Fruit fly (Drosophila melanogaster): Measurements from ENCODE around the gene CG43145.
A peak's percentile ranks its signal among the peaks of the same experiment; 100 is the strongest.

Gene CG43145

DNA sequence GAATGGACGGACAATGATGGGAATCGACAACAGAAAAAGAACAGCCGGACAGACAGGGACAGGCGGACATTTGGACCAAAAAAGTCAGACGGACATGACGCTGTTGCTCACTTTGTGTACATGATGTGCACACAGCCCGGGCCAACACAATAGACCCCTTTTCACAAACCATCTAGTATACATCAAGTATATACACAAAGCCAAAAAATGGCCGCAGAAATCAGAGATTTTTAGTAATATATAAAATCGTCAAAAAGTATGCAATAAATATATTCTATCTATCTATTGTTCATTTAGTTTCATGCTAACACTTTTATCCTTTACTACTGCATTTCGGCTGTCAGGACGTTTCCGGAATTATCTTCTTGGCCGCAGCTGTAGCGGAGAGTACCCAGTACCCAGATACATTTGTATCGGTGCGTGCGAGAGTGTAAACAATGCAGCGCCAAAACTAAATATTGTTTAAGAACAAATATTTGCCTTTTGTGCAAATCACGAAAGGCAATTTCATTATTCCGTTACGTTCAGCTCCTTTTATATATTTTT lies 17.9 kb downstream of the CG43145 start (continued):
- no peak for TF ChIP-seq Hmx (GFP tag; optimal IDR thresholded peaks at IDR 0.05)
- TF ChIP-seq ind (GFP tag; optimal IDR thresholded peaks at IDR 0.05), result peak; percentile 9
- TF ChIP-seq CG13424 (tag; optimal IDR thresholded peaks at IDR 0.05), result peak; percentile 31
- TF ChIP-seq CG15514 (GFP tag; optimal IDR thresholded peaks at IDR 0.05), result peak; percentile 1
- peak; percentile 17 for TF ChIP-seq cwo (GFP tag; optimal IDR thresholded peaks at IDR 0.05)
- TF ChIP-seq BtbVII (GFP tag; optimal IDR thresholded peaks at IDR 0.05), result peak; percentile 36
- TF ChIP-seq CG30403 (GFP tag; optimal IDR thresholded peaks at IDR 0.05), result peak; percentile 13
- TF ChIP-seq CG17359 (tag; optimal IDR thresholded peaks at IDR 0.05), result peak; percentile 39
- TF ChIP-seq CG10274 (GFP tag; optimal IDR thresholded peaks at IDR 0.05), result no peak
- no peak for TF ChIP-seq shn (GFP tag; optimal IDR thresholded peaks at IDR 0.05)
- peak; percentile 57 for TF ChIP-seq CG18599 (GFP tag; optimal IDR thresholded peaks at IDR 0.05)
- TF ChIP-seq Fer3 (tag; optimal IDR thresholded peaks at IDR 0.05), result peak; percentile 27
- peak; percentile 29 for TF ChIP-seq CG6813 (GFP tag; optimal IDR thresholded peaks at IDR 0.05)
- TF ChIP-seq dmrt99B (tag; optimal IDR thresholded peaks at IDR 0.05), result peak; percentile 58
- peak; percentile 30 for TF ChIP-seq sug (tag; optimal IDR thresholded peaks at IDR 0.05)
- TF ChIP-seq HHEX (GFP tag; optimal IDR thresholded peaks at IDR 0.05), result peak; percentile 30
- no peak for TF ChIP-seq kni (GFP tag; optimal IDR thresholded peaks at IDR 0.05)
- TF ChIP-seq cg (GFP tag; optimal IDR thresholded peaks at IDR 0.05), result no peak
- TF ChIP-seq Ptx1 (GFP tag; IDR thresholded peaks at IDR 0.05), result peak; percentile 37; the same call in 1 of the 2 replicates
- peak; percentile 7 for TF ChIP-seq Ssrp (tag; optimal IDR thresholded peaks at IDR 0.05)
- no peak for TF ChIP-seq dan (GFP tag; IDR thresholded peaks at IDR 0.05)
- TF ChIP-seq zf30C (GFP tag; optimal IDR thresholded peaks at IDR 0.05), result no peak
- no peak for TF ChIP-seq CG34422 (GFP tag; IDR thresholded peaks at IDR 0.05)
- no peak; the same call in 1 of the 2 replicates for TF ChIP-seq ara (GFP tag; IDR thresholded peaks at IDR 0.05)
- peak; percentile 53 for TF ChIP-seq Meics (GFP tag; optimal IDR thresholded peaks at IDR 0.05)
- TF ChIP-seq CG10654 (GFP tag; optimal IDR thresholded peaks at IDR 0.05), result peak; percentile 8
- peak; percentile 36 for TF ChIP-seq CG4424 (GFP tag; optimal IDR thresholded peaks at IDR 0.05)
- peak; percentile 41; the same call in 1 of the 2 replicates for TF ChIP-seq lmd (GFP tag; IDR thresholded peaks at IDR 0.05)
- no peak for TF ChIP-seq klu (GFP tag; IDR thresholded peaks at IDR 0.05)
- no peak for TF ChIP-seq gcm2 (GFP tag; optimal IDR thresholded peaks at IDR 0.05)
- no peak for TF ChIP-seq Dfd (GFP tag; optimal IDR thresholded peaks at IDR 0.05)
- TF ChIP-seq org-1 (GFP tag; optimal IDR thresholded peaks at IDR 0.05), result peak; percentile 0
- TF ChIP-seq CG1024 (GFP tag; IDR thresholded peaks at IDR 0.05), result 0 out of 2 replicates have a peak, but pooled peaks have one; percentile 14
- TF ChIP-seq CG3281 (GFP tag; optimal IDR thresholded peaks at IDR 0.05), result peak; percentile 59
- no peak for TF ChIP-seq CG10209 (GFP tag; optimal IDR thresholded peaks at IDR 0.05)
- TF ChIP-seq fd96Cb (tag; optimal IDR thresholded peaks at IDR 0.05), result peak; percentile 26
- no peak for TF ChIP-seq Scr (GFP tag; IDR thresholded peaks at IDR 0.05; ENCODE audit: partially characterized antibody)
- TF ChIP-seq cato (GFP tag; optimal IDR thresholded peaks at IDR 0.05; ENCODE audit: borderline replicate concordance), result no peak
- no peak for TF ChIP-seq HmgZ (tag; optimal IDR thresholded peaks at IDR 0.05)
- peak; percentile 22; the same call in 1 of the 3 replicates for TF ChIP-seq dysf (GFP tag; IDR thresholded peaks at IDR 0.05)
- no peak for TF ChIP-seq Bgb (GFP tag; IDR thresholded peaks at IDR 0.05; ENCODE audit: partially characterized antibody)
- no peak for TF ChIP-seq CG30020 (tag; optimal IDR thresholded peaks at IDR 0.05)
- TF ChIP-seq luna (GFP tag; optimal IDR thresholded peaks at IDR 0.05), result no peak
- no peak for TF ChIP-seq gce (GFP tag; IDR thresholded peaks at IDR 0.05)
- TF ChIP-seq pros (GFP tag; optimal IDR thresholded peaks at IDR 0.05), result no peak
- no peak for TF ChIP-seq Hr51 (GFP tag; optimal IDR thresholded peaks at IDR 0.05)
- no peak for TF ChIP-seq CG2678 (tag; optimal IDR thresholded peaks at IDR 0.05)
- no peak for TF ChIP-seq Ets97D (GFP tag; optimal IDR thresholded peaks at IDR 0.05)
- TF ChIP-seq prd (optimal IDR thresholded peaks at IDR 0.05), result no peak
- TF ChIP-seq prd (GFP tag; IDR thresholded peaks at IDR 0.05), result no peak
